Worm (Caenorhabditis elegans): ENCODE measurements around the gene F56D2.2.

Gene F56D2.2

DNA sequence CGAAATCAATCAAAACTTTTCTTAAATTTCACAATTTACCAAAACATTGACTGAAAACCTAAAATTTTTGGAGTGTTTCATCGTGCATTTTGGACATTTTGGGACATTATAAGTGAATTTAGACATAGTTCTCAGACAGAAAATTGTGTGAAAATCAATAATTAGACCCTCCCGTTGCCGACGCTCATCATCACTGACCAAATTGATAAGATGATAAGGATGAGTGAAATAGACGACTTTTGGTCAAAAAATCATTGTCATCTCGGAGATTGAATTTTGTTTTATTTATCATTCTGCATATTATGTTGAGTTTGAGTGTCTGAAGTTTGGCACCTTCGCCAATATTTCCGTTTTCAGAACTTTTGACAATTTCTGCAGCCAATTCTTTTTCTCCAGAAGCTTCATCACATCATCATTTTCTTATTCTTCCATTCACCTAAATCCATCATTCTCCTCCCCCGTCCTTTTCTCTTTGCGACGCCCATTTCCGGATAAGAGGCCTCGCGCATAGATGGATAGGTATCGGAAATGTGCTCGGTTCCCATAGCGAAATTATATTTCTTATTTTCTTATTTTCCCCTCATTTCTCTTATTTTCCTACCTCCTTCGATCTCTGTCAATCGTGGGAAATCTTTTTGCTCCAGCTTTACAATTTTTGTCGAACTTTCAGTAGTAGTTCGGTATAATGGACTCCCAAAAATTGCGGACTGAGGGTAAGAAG is 24.7 kb downstream of the F56D2.2 start, which contains the start of gene bas-1:
bas-1 (plus strand) TSS at position 671 of the 721 bp plus-strand sequence.
- peak; percentile 53 for TF ChIP-seq pqm-1 (tag; optimal IDR thresholded peaks at IDR 0.05)
- peak; percentile 29 for TF ChIP-seq dve-1 (tag; optimal IDR thresholded peaks at IDR 0.05; ENCODE audit: insufficient read depth)
- no peak for TF ChIP-seq lin-1 (GFP tag; IDR thresholded peaks at IDR 0.05)
- TF ChIP-seq lin-15B (tag; optimal IDR thresholded peaks at IDR 0.05): no peak
- TF ChIP-seq daf-16 (GFP tag; optimal IDR thresholded peaks at IDR 0.05): no peak
- TF ChIP-seq daf-16 (tag; optimal IDR thresholded peaks at IDR 0.05): peak; percentile 42

DNA sequence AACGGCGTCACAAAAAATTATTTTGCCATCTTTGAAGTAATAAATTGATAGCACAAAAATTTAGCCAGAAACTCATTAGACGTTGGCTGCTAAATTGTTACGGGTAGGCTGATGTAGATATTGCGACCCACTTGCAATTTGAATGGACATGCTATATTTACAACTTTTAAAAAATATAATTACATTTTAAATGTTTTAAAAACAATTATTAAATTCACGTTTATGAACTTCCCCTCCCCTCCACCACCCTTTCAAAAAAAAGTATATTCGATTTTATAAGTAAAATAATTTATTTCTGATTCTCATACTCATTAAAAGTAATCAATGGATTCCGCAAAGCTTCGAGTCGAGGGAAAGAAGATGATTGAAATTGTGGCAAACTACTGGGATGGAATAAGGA is 27.6 kb downstream of the F56D2.2 start, which contains the start of gene basl-1:
basl-1 (plus strand) TSS at position 301 of the 400 bp plus-strand sequence.
- TF ChIP-seq daf-8 (GFP tag; IDR thresholded peaks at IDR 0.05): no peak
- TF ChIP-seq lim-7 (GFP tag; IDR thresholded peaks at IDR 0.05): no peak
- no peak for TF ChIP-seq mxl-2 (GFP tag; conservative IDR thresholded peaks at IDR 0.05)
- no peak for TF ChIP-seq duxl-1 (tag; optimal IDR thresholded peaks at IDR 0.05; ENCODE audit: poor library complexity)
- TF ChIP-seq daf-19 (GFP tag; conservative IDR thresholded peaks at IDR 0.05): no peak
- no peak for TF ChIP-seq nhr-237 (tag; optimal IDR thresholded peaks at IDR 0.05)

- TF ChIP-seq mxl-3 (GFP tag; optimal IDR thresholded peaks at IDR 0.05): no peak
- TF ChIP-seq ceh-20 (GFP tag; IDR thresholded peaks at IDR 0.05): no peak
- TF ChIP-seq lin-38 (GFP tag; IDR thresholded peaks at IDR 0.05): no peak
- no peak for TF ChIP-seq arid-1 (GFP tag; conservative IDR thresholded peaks at IDR 0.05)
- TF ChIP-seq Y5F2A.4 (GFP tag; optimal IDR thresholded peaks at IDR 0.05): no peak
These were observed 28.6 kb downstream of the F56D2.2 start for ce11 chrIII:5615675-5616074.

DNA sequence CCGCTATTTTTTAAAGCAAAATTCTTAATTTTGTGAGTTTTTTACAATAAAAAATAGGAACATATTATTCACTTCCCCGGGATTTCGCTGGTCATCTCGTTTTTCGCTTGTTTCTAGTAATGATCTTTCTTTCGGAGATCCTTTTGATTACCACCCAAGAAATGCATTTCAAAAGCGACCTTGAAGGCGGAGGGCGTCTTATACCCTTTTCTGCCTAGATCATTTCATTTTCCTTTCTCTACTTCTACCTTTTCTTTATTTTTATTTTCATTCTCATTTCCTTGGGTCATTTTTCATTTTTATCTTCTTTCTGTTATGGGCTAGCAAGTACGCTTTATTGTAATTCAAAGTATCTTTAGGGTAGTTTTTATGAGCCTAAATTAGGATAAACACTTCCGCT is 33.1 kb downstream of the F56D2.2 start:
- TF ChIP-seq aha-1 (tag): peak; percentile 74
- no peak for TF ChIP-seq nhr-6 (tag; optimal IDR thresholded peaks at IDR 0.05)

DNA sequence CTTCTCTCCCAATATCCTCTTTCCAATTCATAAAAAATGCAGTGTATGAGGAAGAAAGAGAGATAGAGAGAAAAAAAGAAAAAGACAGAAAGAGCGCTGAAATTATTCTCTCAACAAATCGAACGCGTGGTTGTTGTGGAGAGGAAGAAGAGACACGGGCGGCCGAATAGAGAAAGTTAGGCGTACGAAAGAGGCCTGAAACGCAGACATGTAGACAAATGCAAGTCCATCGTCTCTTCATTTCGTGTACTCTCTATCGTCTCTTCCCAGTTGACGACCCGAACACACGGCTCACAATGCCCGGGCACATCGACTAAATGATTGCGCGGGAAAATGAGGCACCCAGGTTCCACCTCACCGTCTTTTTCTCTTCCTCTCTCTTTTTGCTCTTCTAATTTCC is 34.2 kb downstream of the F56D2.2 start:
- peak; percentile 62; the same call in 1 of the 2 replicates for TF ChIP-seq dmd-6 (GFP tag; IDR thresholded peaks at IDR 0.05)
- peak; percentile 78 for TF ChIP-seq rbr-2 (tag; optimal IDR thresholded peaks at IDR 0.05)
- peak in 1 of 2 experiments; percentile 16 for TF ChIP-seq daf-16 (GFP tag; optimal IDR thresholded peaks at IDR 0.05)
- peak; percentile 40 for TF ChIP-seq daf-16 (tag; optimal IDR thresholded peaks at IDR 0.05)
- TF ChIP-seq fkh-10 (GFP tag; optimal IDR thresholded peaks at IDR 0.05): peak; percentile 69
- TF ChIP-seq fos-1 (tag; optimal IDR thresholded peaks at IDR 0.05): no peak
- peak in 1 of 2 experiments; percentile 46 for TF ChIP-seq hif-1 (tag; optimal IDR thresholded peaks at IDR 0.05)
- TF ChIP-seq dmd-8 (GFP tag; IDR thresholded peaks at IDR 0.05): no peak
- TF ChIP-seq mes-2 (tag; optimal IDR thresholded peaks at IDR 0.05; ENCODE audit: poor library complexity, severe bottlenecking): peak; percentile 62
- no peak for TF ChIP-seq gei-8 (GFP tag; optimal IDR thresholded peaks at IDR 0.05)
- TF ChIP-seq ceh-44 (GFP tag; IDR thresholded peaks at IDR 0.05): no peak
- TF ChIP-seq lin-13 (GFP tag; optimal IDR thresholded peaks at IDR 0.05): peak; percentile 11
- no peak for TF ChIP-seq daf-19 (GFP tag; conservative IDR thresholded peaks at IDR 0.05)
- peak; percentile 84 for TF ChIP-seq nhr-11 (tag; optimal IDR thresholded peaks at IDR 0.05)
- TF ChIP-seq aha-1 (tag): peak; percentile 8
- TF ChIP-seq set-16 (GFP tag; IDR thresholded peaks at IDR 0.05): peak; percentile 35; the same call in 1 of the 2 replicates
- peak; percentile 41 to 85 for TF ChIP-seq mdl-1 (tag; optimal IDR thresholded peaks at IDR 0.05)
- TF ChIP-seq F49E8.2 (tag; optimal IDR thresholded peaks at IDR 0.05; ENCODE audit: borderline replicate concordance): no peak
- peak; percentile 52 to 76 for TF ChIP-seq lsy-2 (tag; optimal IDR thresholded peaks at IDR 0.05)
- TF ChIP-seq ceh-82 (tag; optimal IDR thresholded peaks at IDR 0.05): no peak
- peak; percentile 47 for TF ChIP-seq dve-1 (tag; optimal IDR thresholded peaks at IDR 0.05; ENCODE audit: insufficient read depth)
- no peak for TF ChIP-seq snpc-1.2 (GFP tag; IDR thresholded peaks at IDR 0.05)
- TF ChIP-seq hlh-30 (tag; optimal IDR thresholded peaks at IDR 0.05; ENCODE audit: insufficient read depth): peak; percentile 86
- TF ChIP-seq pqm-1 (tag; optimal IDR thresholded peaks at IDR 0.05): peak; percentile 43
- TF ChIP-seq mep-1 (tag; optimal IDR thresholded peaks at IDR 0.05): peak; percentile 87
- TF ChIP-seq unc-39 (tag; optimal IDR thresholded peaks at IDR 0.05): no peak
- TF ChIP-seq nhr-28 (tag; optimal IDR thresholded peaks at IDR 0.05): peak; percentile 86
- 0 out of 2 replicates have a peak, but pooled peaks have one; percentile 69 for TF ChIP-seq egl-43 (GFP tag; IDR thresholded peaks at IDR 0.05)
- TF ChIP-seq ama-1 (optimal IDR thresholded peaks at IDR 0.05): peak; percentile 35

Data from whole organism, L4 larva.